Worm (Caenorhabditis elegans): ENCODE data around the gene B0280.2.

B0280.2 gene

DNA sequence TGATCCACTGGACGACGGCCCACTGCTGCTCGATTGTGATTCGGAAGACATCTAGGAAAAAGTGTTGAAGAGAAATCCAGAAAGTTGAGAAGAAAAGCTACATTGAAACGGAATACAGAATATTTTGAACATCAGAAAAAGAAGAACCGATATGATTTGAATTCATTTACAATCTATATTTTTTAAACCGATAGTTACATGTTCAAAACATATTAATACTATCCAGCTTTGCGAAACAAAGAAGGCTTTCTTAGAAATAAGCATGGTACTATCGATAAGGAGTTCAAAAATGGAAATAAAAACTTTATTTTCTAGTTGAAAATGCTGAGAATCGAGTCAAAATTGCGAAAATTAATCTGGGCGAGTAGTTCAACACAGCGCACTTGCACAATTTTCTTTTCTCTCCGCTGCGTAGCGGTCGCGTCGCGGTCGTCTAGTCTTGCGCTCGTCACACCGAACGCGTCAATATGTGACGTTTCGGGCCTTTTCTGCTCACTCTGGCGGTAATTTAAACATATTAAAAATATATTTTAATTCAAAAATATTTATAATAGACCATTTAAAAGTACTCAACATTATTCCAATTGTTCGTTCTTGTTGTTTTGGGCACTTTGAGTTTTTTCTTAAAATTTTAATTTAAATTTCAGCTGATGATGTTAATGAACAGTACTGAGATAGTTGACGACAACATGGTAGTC is 37.8 kb downstream of the B0280.2 start, which contains the start of the genes syf-2 and K04G7.1 (continued):
- TF ChIP-seq nhr-11 (tag; optimal IDR thresholded peaks at IDR 0.05), result no peak

DNA sequence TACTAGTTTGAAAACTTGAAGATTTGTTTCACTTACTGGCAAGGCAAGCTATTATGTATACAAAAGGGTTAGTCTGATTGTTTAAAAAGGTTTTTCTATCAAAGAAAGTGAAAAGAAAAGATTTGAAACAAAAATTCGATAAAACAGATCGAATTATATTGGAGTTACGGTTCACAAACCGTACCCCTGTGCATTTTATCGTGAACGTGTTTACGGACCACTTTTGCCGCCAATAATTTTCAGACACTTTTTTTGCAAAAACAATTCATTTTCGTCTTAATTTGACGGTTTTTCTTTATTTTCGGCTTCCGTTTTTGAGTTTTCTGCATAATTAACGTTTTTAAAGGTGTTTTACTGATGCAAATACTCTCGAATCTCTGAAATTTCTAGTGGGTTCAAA is 40.8 kb downstream of the B0280.2 start:
- no peak for TF ChIP-seq lin-11 (tag; optimal IDR thresholded peaks at IDR 0.05)

DNA sequence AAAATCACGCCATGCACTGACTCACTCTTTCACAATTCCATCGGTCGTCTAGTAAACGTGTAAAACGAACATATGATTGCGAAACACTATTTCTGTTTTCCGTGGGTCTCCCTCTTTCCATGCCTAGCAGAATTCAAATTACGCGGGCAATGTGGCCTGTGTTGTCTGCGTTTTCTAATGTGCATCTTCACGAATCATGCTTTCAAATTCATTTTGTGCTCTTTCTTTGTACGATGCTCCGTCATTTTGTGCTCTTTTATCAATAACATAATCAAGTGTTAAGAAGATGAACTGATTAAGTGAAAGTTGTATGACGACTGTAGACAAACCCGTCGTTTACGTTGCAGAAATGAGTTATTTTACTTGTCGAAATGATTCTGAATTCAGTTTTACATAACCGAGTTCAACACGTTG is 41.4 kb downstream of the B0280.2 start:
- TF ChIP-seq elt-3 (tag; optimal IDR thresholded peaks at IDR 0.05), result no peak
- TF ChIP-seq lin-39 (tag; optimal IDR thresholded peaks at IDR 0.05), result no peak
- peak in 1 of 2 experiments; percentile 50 for TF ChIP-seq lsy-2 (tag; optimal IDR thresholded peaks at IDR 0.05)
- no peak for TF ChIP-seq ama-1 (optimal IDR thresholded peaks at IDR 0.05)
- peak; percentile 71 for TF ChIP-seq blmp-1 (tag; optimal IDR thresholded peaks at IDR 0.05; ENCODE audit: insufficient read depth)
- peak; percentile 87 for TF ChIP-seq crh-2 (tag; optimal IDR thresholded peaks at IDR 0.05)
- TF ChIP-seq skn-1 (tag; optimal IDR thresholded peaks at IDR 0.05), result no peak
- peak; percentile 52 for TF ChIP-seq gmeb-1 (tag; optimal IDR thresholded peaks at IDR 0.05)
- peak; percentile 43 for TF ChIP-seq egl-27 (tag; optimal IDR thresholded peaks at IDR 0.05)
- no peak for TF ChIP-seq ztf-4 (tag; optimal IDR thresholded peaks at IDR 0.05)
- no peak for TF ChIP-seq nhr-11 (tag; optimal IDR thresholded peaks at IDR 0.05)
- TF ChIP-seq mdl-1 (tag; optimal IDR thresholded peaks at IDR 0.05), result peak in 1 of 2 experiments; percentile 21
- TF ChIP-seq ZK546.5 (tag; optimal IDR thresholded peaks at IDR 0.05), result no peak
- no peak for TF ChIP-seq ceh-16 (tag; optimal IDR thresholded peaks at IDR 0.05)
- TF ChIP-seq lin-13 (GFP tag; optimal IDR thresholded peaks at IDR 0.05), result no peak
- TF ChIP-seq nhr-6 (tag; optimal IDR thresholded peaks at IDR 0.05), result no peak
- no peak for TF ChIP-seq unc-39 (tag; optimal IDR thresholded peaks at IDR 0.05)
- no peak for TF ChIP-seq sem-4 (tag; optimal IDR thresholded peaks at IDR 0.05)
- TF ChIP-seq alr-1 (tag; optimal IDR thresholded peaks at IDR 0.05), result no peak
- no peak for TF ChIP-seq unc-62 (GFP tag; optimal IDR thresholded peaks at IDR 0.05)
- peak; percentile 80 for TF ChIP-seq C34F6.9 (tag; optimal IDR thresholded peaks at IDR 0.05)
- no peak for TF ChIP-seq nhr-237 (tag; optimal IDR thresholded peaks at IDR 0.05)
- TF ChIP-seq elt-1 (tag; optimal IDR thresholded peaks at IDR 0.05), result no peak
- TF ChIP-seq mab-5 (tag; optimal IDR thresholded peaks at IDR 0.05), result no peak
- peak; percentile 51 for TF ChIP-seq F13H6.1 (tag; optimal IDR thresholded peaks at IDR 0.05)
- TF ChIP-seq ceh-82 (tag; optimal IDR thresholded peaks at IDR 0.05), result no peak
- no peak for TF ChIP-seq R02D3.7 (tag; optimal IDR thresholded peaks at IDR 0.05)
- TF ChIP-seq fos-1 (tag; optimal IDR thresholded peaks at IDR 0.05), result peak; percentile 95
- TF ChIP-seq unc-55 (GFP tag; optimal IDR thresholded peaks at IDR 0.05), result peak; percentile 57
- no peak for TF ChIP-seq nhr-77 (tag; optimal IDR thresholded peaks at IDR 0.05)
- TF ChIP-seq mbf-1 (tag; optimal IDR thresholded peaks at IDR 0.05), result no peak
- TF ChIP-seq nhr-129 (tag; optimal IDR thresholded peaks at IDR 0.05), result peak; percentile 76
- TF ChIP-seq sma-9 (GFP tag; optimal IDR thresholded peaks at IDR 0.05), result peak; percentile 73
- no peak for TF ChIP-seq sma-9 (tag; optimal IDR thresholded peaks at IDR 0.05)
- TF ChIP-seq lin-11 (tag; optimal IDR thresholded peaks at IDR 0.05), result no peak
- no peak for TF ChIP-seq nhr-25 (tag; optimal IDR thresholded peaks at IDR 0.05)

- TF ChIP-seq C34F6.9 (tag; optimal IDR thresholded peaks at IDR 0.05) (peak; percentile 77), mdl-1 (tag; optimal IDR thresholded peaks at IDR 0.05) (peak; percentile 23 to 29), dmd-4 (tag; optimal IDR thresholded peaks at IDR 0.05) (no peak), nhr-25 (tag; optimal IDR thresholded peaks at IDR 0.05) (peak; percentile 5), nhr-129 (tag; optimal IDR thresholded peaks at IDR 0.05) (peak; percentile 76), nhr-237 (tag; optimal IDR thresholded peaks at IDR 0.05) (no peak), sma-3 (GFP tag; optimal IDR thresholded peaks at IDR 0.05) (no peak), mab-5 (tag; optimal IDR thresholded peaks at IDR 0.05) (peak; percentile 16), ceh-16 (tag; optimal IDR thresholded peaks at IDR 0.05) (no peak), nhr-12 (tag; optimal IDR thresholded peaks at IDR 0.05) (no peak), ZK546.5 (tag; optimal IDR thresholded peaks at IDR 0.05) (no peak), peb-1 (tag; optimal IDR thresholded peaks at IDR 0.05) (no peak), blmp-1 (tag; optimal IDR thresholded peaks at IDR 0.05; ENCODE audit: insufficient read depth) (no peak), skn-1 (tag; optimal IDR thresholded peaks at IDR 0.05) (no peak), lin-39 (tag; optimal IDR thresholded peaks at IDR 0.05) (no peak), zag-1 (tag; optimal IDR thresholded peaks at IDR 0.05) (peak; percentile 62), sma-9 (GFP tag; optimal IDR thresholded peaks at IDR 0.05) (peak; percentile 13), sma-9 (tag; optimal IDR thresholded peaks at IDR 0.05) (no peak), unc-55 (GFP tag; optimal IDR thresholded peaks at IDR 0.05) (peak; percentile 82), mbf-1 (tag; optimal IDR thresholded peaks at IDR 0.05) (no peak), ztf-4 (tag; optimal IDR thresholded peaks at IDR 0.05) (peak; percentile 32), egl-27 (tag; optimal IDR thresholded peaks at IDR 0.05) (peak; percentile 74), nhr-11 (tag; optimal IDR thresholded peaks at IDR 0.05) (no peak), lin-13 (GFP tag; optimal IDR thresholded peaks at IDR 0.05) (peak; percentile 5), fos-1 (tag; optimal IDR thresholded peaks at IDR 0.05) (peak; percentile 58), lsy-2 (tag; optimal IDR thresholded peaks at IDR 0.05) (peak in 1 of 2 experiments; percentile 69), nhr-23 (tag; optimal IDR thresholded peaks at IDR 0.05) (no peak), F13H6.1 (tag; optimal IDR thresholded peaks at IDR 0.05) (peak; percentile 44), nhr-6 (tag; optimal IDR thresholded peaks at IDR 0.05) (no peak), crh-2 (tag; optimal IDR thresholded peaks at IDR 0.05) (peak; percentile 71)
These were observed 42.5 kb downstream of the B0280.2 start for ce11 chrIII:7166664-7167567.

Measured in whole organism, L2 larva.